Fruit fly (Drosophila melanogaster): Measurements from ENCODE around the gene CG14710.

Gene CG14710

DNA sequence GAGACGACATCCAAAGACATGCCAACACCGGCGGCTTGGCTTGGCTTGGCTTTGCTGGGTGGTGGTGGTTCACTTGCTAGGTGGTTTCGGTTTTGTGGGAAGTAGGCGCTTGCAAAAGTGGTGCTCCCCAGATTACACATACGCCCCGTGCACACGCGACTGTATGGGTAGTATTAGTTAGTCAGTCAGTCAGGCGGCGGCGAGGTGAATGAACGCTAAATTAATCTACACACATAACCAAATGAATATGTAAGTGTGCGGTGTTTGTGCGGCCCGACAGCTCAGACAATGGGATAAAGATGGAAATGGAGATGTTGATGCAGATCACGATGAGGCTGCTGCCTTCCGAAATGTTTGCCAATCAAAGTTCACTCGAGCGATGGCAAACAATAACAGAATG, 16.8 kb upstream of the CG14710 start:
- no peak for TF ChIP-seq salr (GFP tag; optimal IDR thresholded peaks at IDR 0.05)
- 0 out of 3 replicates have a peak, but pooled peaks have one; percentile 19 for TF ChIP-seq eg (GFP tag; IDR thresholded peaks at IDR 0.05)
- TF ChIP-seq Eip78C (GFP tag) = peak; percentile 7
- no peak for TF ChIP-seq vri (GFP tag; optimal IDR thresholded peaks at IDR 0.05)
- TF ChIP-seq cyc (GFP tag; optimal IDR thresholded peaks at IDR 0.05) = no peak
- no peak for TF ChIP-seq CG31627 (GFP tag; optimal IDR thresholded peaks at IDR 0.05)
- no peak for TF ChIP-seq net (GFP tag; optimal IDR thresholded peaks at IDR 0.05)
- TF ChIP-seq Sox15 (GFP tag; optimal IDR thresholded peaks at IDR 0.05) = no peak
- TF ChIP-seq CG34406 (GFP tag; optimal IDR thresholded peaks at IDR 0.05) = no peak
- peak; percentile 27 for TF ChIP-seq svp (GFP tag)
- TF ChIP-seq CG7368 (GFP tag; optimal IDR thresholded peaks at IDR 0.05) = no peak
- no peak for TF ChIP-seq Hr39 (GFP tag; optimal IDR thresholded peaks at IDR 0.05)
- TF ChIP-seq topi (GFP tag; optimal IDR thresholded peaks at IDR 0.05) = no peak
- no peak for TF ChIP-seq CG11762 (GFP tag; optimal IDR thresholded peaks at IDR 0.05; ENCODE audit: insufficient read depth)

DNA sequence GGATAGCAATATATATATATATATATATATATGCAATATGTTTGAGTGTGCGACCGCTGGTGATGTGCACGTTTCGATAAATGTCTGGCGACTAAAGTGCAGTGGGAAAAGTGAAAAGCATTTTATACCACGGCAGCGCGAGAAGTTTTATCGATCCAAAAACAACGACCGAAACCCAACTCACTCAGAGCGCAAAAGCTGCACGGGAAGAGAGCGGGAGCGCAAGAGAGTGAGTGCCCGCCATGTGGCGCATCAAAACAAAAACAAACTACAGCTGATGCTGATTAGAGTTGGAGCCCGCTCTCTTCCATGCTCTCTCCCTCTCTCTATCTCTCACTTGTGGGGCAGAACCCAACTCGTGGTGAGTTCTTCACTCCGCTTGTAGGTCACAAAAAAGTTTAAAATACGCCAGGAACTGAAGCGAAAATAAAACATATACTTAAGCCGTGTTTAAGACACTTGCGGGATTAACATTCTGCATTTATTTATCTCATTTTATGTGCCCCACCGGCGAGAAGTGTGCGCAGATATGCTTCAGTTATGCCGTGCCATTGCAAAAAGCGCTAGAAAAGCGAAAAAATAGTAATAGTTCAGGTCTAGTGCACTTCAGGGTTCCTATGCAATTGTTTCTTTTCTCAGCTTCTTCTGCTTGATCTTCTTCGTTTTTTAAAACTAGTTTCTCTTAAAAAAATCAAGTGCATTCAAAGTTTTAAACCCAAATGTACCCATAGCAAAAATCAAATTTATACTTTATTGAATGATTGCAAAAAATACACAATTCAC, 15.0 kb upstream of the CG14710 start:
- TF ChIP-seq salr (GFP tag; optimal IDR thresholded peaks at IDR 0.05) (no peak), Eip78C (GFP tag) (peak; percentile 84), CG9139 (GFP tag; optimal IDR thresholded peaks at IDR 0.05) (peak; percentile 72), Eip93F (GFP tag; optimal IDR thresholded peaks at IDR 0.05) (peak; percentile 10), Ets96B (tag; optimal IDR thresholded peaks at IDR 0.05) (peak; percentile 25), CG8319 (GFP tag; optimal IDR thresholded peaks at IDR 0.05) (no peak), esn (GFP tag; optimal IDR thresholded peaks at IDR 0.05) (peak; percentile 14), CG6276 (GFP tag; optimal IDR thresholded peaks at IDR 0.05) (peak; percentile 67), CG8119 (GFP tag; IDR thresholded peaks at IDR 0.05) (peak; percentile 70), Sox14 (GFP tag; optimal IDR thresholded peaks at IDR 0.05) (no peak), CG11902 (GFP tag; optimal IDR thresholded peaks at IDR 0.05) (no peak), CG11294 (GFP tag; IDR thresholded peaks at IDR 0.05) (no peak), CG3919 (GFP tag; optimal IDR thresholded peaks at IDR 0.05) (peak; percentile 8), acj6 (GFP tag; optimal IDR thresholded peaks at IDR 0.05) (no peak), dsx (GFP tag; optimal IDR thresholded peaks at IDR 0.05; ENCODE audit: poor library complexity, severe bottlenecking) (peak; percentile 39), CG10669 (GFP tag; optimal IDR thresholded peaks at IDR 0.05) (peak; percentile 30), vri (GFP tag; optimal IDR thresholded peaks at IDR 0.05) (peak; percentile 7), fkh (GFP tag; optimal IDR thresholded peaks at IDR 0.05) (no peak), CG15336 (GFP tag; IDR thresholded peaks at IDR 0.05) (peak; percentile 82), CG6854 (GFP tag; optimal IDR thresholded peaks at IDR 0.05) (peak; percentile 72), Sox102F (GFP tag; optimal IDR thresholded peaks at IDR 0.05) (peak; percentile 26), CG6808 (GFP tag; optimal IDR thresholded peaks at IDR 0.05) (peak; percentile 57), eg (GFP tag; IDR thresholded peaks at IDR 0.05) (peak; percentile 65; the same call in 1 of the 3 replicates), dac (GFP tag; optimal IDR thresholded peaks at IDR 0.05) (no peak), CG6163 (GFP tag; IDR thresholded peaks at IDR 0.05) (peak; percentile 70; the same call in 2 of the 3 replicates), Eip75B (GFP tag; optimal IDR thresholded peaks at IDR 0.05) (peak; percentile 10), CG16779 (tag; optimal IDR thresholded peaks at IDR 0.05) (peak; percentile 59), ss (GFP tag; optimal IDR thresholded peaks at IDR 0.05) (peak; percentile 64 to 70)

DNA sequence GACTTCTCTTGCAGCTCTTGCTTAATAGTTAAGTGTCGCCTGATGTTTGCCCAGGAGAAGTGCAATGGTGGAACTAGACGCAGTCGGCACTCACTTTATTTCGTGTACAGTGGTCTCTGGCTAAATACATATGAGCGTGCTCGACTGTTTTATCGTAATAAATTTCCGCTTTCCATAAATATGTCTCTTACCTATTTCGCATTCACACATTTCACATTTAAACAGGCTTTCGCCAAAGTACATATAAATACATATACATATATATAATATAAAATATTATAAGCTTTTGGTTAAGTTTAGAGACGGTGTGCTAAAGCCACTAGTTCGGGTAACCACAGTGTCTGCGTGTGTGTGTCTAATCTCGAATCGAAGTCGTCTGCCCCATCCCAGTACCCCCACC, 13.2 kb upstream of the CG14710 start:
- TF ChIP-seq cyc (GFP tag; optimal IDR thresholded peaks at IDR 0.05) (no peak), pdm3 (GFP tag; optimal IDR thresholded peaks at IDR 0.05) (no peak), vri (GFP tag; optimal IDR thresholded peaks at IDR 0.05) (no peak), CG8119 (GFP tag; IDR thresholded peaks at IDR 0.05) (peak; percentile 73), fkh (GFP tag; optimal IDR thresholded peaks at IDR 0.05) (no peak), CG11294 (GFP tag; IDR thresholded peaks at IDR 0.05) (no peak), CG32006 (GFP tag; optimal IDR thresholded peaks at IDR 0.05) (peak; percentile 75), CG6163 (GFP tag; IDR thresholded peaks at IDR 0.05) (no peak), eg (GFP tag; IDR thresholded peaks at IDR 0.05) (peak; percentile 36; the same call in 1 of the 3 replicates), Eip78C (GFP tag) (peak; percentile 44), OdsH (GFP tag; optimal IDR thresholded peaks at IDR 0.05) (no peak), dac (GFP tag; optimal IDR thresholded peaks at IDR 0.05) (peak; percentile 56), fd59A (GFP tag; optimal IDR thresholded peaks at IDR 0.05) (no peak), CG16779 (tag; optimal IDR thresholded peaks at IDR 0.05) (no peak), CG8319 (GFP tag; optimal IDR thresholded peaks at IDR 0.05) (no peak), Ets96B (tag; optimal IDR thresholded peaks at IDR 0.05) (no peak), CG6792 (GFP tag; optimal IDR thresholded peaks at IDR 0.05) (no peak), Hr38 (GFP tag; optimal IDR thresholded peaks at IDR 0.05) (no peak), topi (GFP tag; optimal IDR thresholded peaks at IDR 0.05) (no peak), Ets21C (GFP tag; optimal IDR thresholded peaks at IDR 0.05) (no peak), CG10631 (GFP tag; optimal IDR thresholded peaks at IDR 0.05) (no peak)

Measured in whole organism, prepupa.